Worm (Caenorhabditis elegans) whole organism, L1 larva: ENCODE data around the gene mltn-9.

Source experiments
- C04F5.9 ChIP-seq: sonication (generic microtip); optimal IDR thresholded peaks from 2 replicates; lab custom pipeline; 2016; ENCODE audit warnings: missing genetic modification characterization, missing compliant biosample characterization
- C34B4.2 ChIP-seq: sonication (generic microtip); optimal IDR thresholded peaks from 2 replicates; lab custom pipeline; 2017; ENCODE audit warnings: mild to moderate bottlenecking, missing genetic modification characterization, missing compliant biosample characterization
- Y116A8C.19 ChIP-seq: sonication (generic microtip); optimal IDR thresholded peaks from 2 replicates; lab custom pipeline; 2016; ENCODE audit warnings: missing compliant biosample characterization, missing genetic modification characterization, borderline replicate concordance
- aha-1 ChIP-seq: fragments of 150-350 bp; optimal IDR thresholded peaks from 2 replicates; lab custom pipeline; 2014; ENCODE audit warnings: missing biosample characterization, missing genetic modification characterization
- dpl-1 ChIP-seq, 3 experiments: fragments of 150-350 bp in 2 of 3; sonication (generic microtip) in 1 of 3; optimal IDR thresholded peaks; 2 replicates each; lab custom pipeline; 2014 to 2017; ENCODE audit warnings: missing biosample characterization in 3 of 3, missing genetic modification characterization in 3 of 3, missing genetic modification reagents in 3 of 3
- dsc-1 ChIP-seq: sonication (generic microtip); optimal IDR thresholded peaks from 2 replicates; lab custom pipeline; 2016; ENCODE audit warnings: mild to moderate bottlenecking, missing genetic modification characterization, missing compliant biosample characterization
- efl-1 ChIP-seq, 4 experiments: fragments of 150-350 bp; optimal IDR thresholded peaks in 3 of 4; peaks in 1 of 4; 1 replicate in 1 of 4; 2 replicates in 3 of 4; lab custom pipeline; 2014; ENCODE audit warnings: missing biosample characterization in 2 of 4, missing genetic modification characterization in 2 of 4, missing genetic modification reagents in 2 of 4
- egl-27 ChIP-seq, 2 experiments: fragments of 150-350 bp in 1 of 2; sonication (generic microtip); optimal IDR thresholded peaks; 3 replicates each; lab custom pipeline; 2017 to 2018; ENCODE audit warnings: missing biosample characterization in 2 of 2, missing genetic modification characterization in 2 of 2, missing genetic modification reagents in 2 of 2
- elt-3 ChIP-seq, 6 experiments: fragments of 150-350 bp in 1 of 6; sonication (generic microtip); optimal IDR thresholded peaks; 2 replicates each; lab custom pipeline; 2017 to 2018; ENCODE audit warnings: missing biosample characterization in 6 of 6, missing genetic modification characterization in 6 of 6, inconsistent platforms in 1 of 6
- ets-5 ChIP-seq: fragments of 200-800 bp; sonication (Bioruptor generic); IDR thresholded peaks from 2 replicates; pipeline ENCODE4 v1.3.6; 2022; ENCODE audit warnings: missing genetic modification characterization, missing compliant biosample characterization
- fos-1 ChIP-seq: fragments of 150-350 bp; optimal IDR thresholded peaks from 2 replicates; lab custom pipeline; 2014; ENCODE audit warnings: missing biosample characterization, missing genetic modification characterization
- grh-1 ChIP-seq: fragments of 200-800 bp; sonication (Bioruptor generic); IDR thresholded peaks from 2 replicates; pipeline ENCODE4 v1.3.6; 2022; ENCODE audit warnings: missing genetic modification reagents, missing genetic modification characterization, missing compliant biosample characterization
- hlh-17 ChIP-seq: fragments of 200-800 bp; sonication (Bioruptor generic); optimal IDR thresholded peaks from 2 replicates; lab custom pipeline; 2018; ENCODE audit warnings: missing genetic modification characterization, mild to moderate bottlenecking, missing compliant biosample characterization, moderate library complexity, borderline replicate concordance
- irx-1 ChIP-seq: sonication (generic microtip); optimal IDR thresholded peaks from 2 replicates; lab custom pipeline; 2016; ENCODE audit warnings: missing genetic modification characterization, missing compliant biosample characterization
- jun-1 ChIP-seq: fragments of 150-350 bp; optimal IDR thresholded peaks from 2 replicates; lab custom pipeline; 2014; ENCODE audit warnings: missing biosample characterization, missing genetic modification reagents, missing genetic modification characterization
- lin-14 ChIP-seq: fragments of 200-800 bp; sonication (Bioruptor generic); optimal IDR thresholded peaks from 2 replicates; lab custom pipeline; 2018; ENCODE audit warnings: mild to moderate bottlenecking, missing genetic modification characterization, moderate library complexity, missing compliant biosample characterization
- lin-35 ChIP-seq, 2 experiments: fragments of 150-350 bp; optimal IDR thresholded peaks; 2 replicates each; lab custom pipeline; 2014; ENCODE audit warnings: missing biosample characterization in 2 of 2, missing genetic modification characterization in 2 of 2, missing genetic modification reagents in 2 of 2
- lsy-2 ChIP-seq, 2 experiments: fragments of 150-350 bp; optimal IDR thresholded peaks; 2 replicates each; lab custom pipeline; 2014; ENCODE audit warnings: missing biosample characterization in 2 of 2, missing genetic modification characterization in 2 of 2
- mef-2 ChIP-seq: fragments of 150-350 bp; optimal IDR thresholded peaks from 2 replicates; lab custom pipeline; 2014; ENCODE audit warnings: missing biosample characterization, missing genetic modification characterization
- mep-1 ChIP-seq: fragments of 150-350 bp; optimal IDR thresholded peaks from 2 replicates; lab custom pipeline; 2014; ENCODE audit warnings: missing biosample characterization, missing genetic modification characterization
- nhr-19 ChIP-seq: fragments of 200-800 bp; sonication (Bioruptor generic); conservative IDR thresholded peaks from 2 replicates; pipeline ENCODE4 v1.3.6; 2022; ENCODE audit warnings: missing genetic modification characterization, missing compliant biosample characterization
- nhr-47 ChIP-seq: sonication (generic microtip); optimal IDR thresholded peaks from 2 replicates; lab custom pipeline; 2016; ENCODE audit warnings: mild to moderate bottlenecking, missing genetic modification characterization, moderate library complexity, missing compliant biosample characterization
- nhr-71 ChIP-seq: sonication (generic microtip); optimal IDR thresholded peaks from 2 replicates; lab custom pipeline; 2016; ENCODE audit warnings: mild to moderate bottlenecking, missing genetic modification characterization, moderate library complexity, missing compliant biosample characterization
- nhr-90 ChIP-seq: sonication (generic microtip); optimal IDR thresholded peaks from 2 replicates; lab custom pipeline; 2016; ENCODE audit warnings: mild to moderate bottlenecking, missing genetic modification characterization, missing compliant biosample characterization; ENCODE audit not compliant: poor library complexity
- pax-3 ChIP-seq: fragments of 200-800 bp; sonication (Bioruptor generic); optimal IDR thresholded peaks from 2 replicates; lab custom pipeline; 2018; ENCODE audit warnings: mild to moderate bottlenecking, missing genetic modification characterization, moderate library complexity, missing compliant biosample characterization
- snpc-4 ChIP-seq: fragments of 150-350 bp; optimal IDR thresholded peaks from 2 replicates; lab custom pipeline; 2014; ENCODE audit warnings: missing biosample characterization, missing genetic modification characterization
- sox-4 ChIP-seq: sonication (generic microtip); optimal IDR thresholded peaks from 2 replicates; lab custom pipeline; 2016; ENCODE audit warnings: missing genetic modification characterization, missing compliant biosample characterization
- sup-37 ChIP-seq: fragments of 200-800 bp; sonication (Bioruptor generic); optimal IDR thresholded peaks from 2 replicates; lab custom pipeline; 2018; ENCODE audit warnings: mild to moderate bottlenecking, missing genetic modification characterization, missing compliant biosample characterization
- swsn-7 ChIP-seq: sonication (generic microtip); optimal IDR thresholded peaks from 2 replicates; lab custom pipeline; 2016; ENCODE audit warnings: missing genetic modification characterization, missing compliant biosample characterization
- tbx-2 ChIP-seq: sonication (generic microtip); optimal IDR thresholded peaks from 2 replicates; lab custom pipeline; 2016; ENCODE audit warnings: missing genetic modification characterization, missing compliant biosample characterization
- tlp-1 ChIP-seq: fragments of 150-350 bp; optimal IDR thresholded peaks from 2 replicates; lab custom pipeline; 2014; ENCODE audit warnings: missing biosample characterization, missing genetic modification characterization
- vab-15 ChIP-seq: sonication (generic microtip); optimal IDR thresholded peaks from 2 replicates; lab custom pipeline; 2017; ENCODE audit warnings: missing genotype, mild to moderate bottlenecking, missing genetic modification characterization, missing compliant biosample characterization
- zag-1 ChIP-seq: fragments of 150-350 bp; optimal IDR thresholded peaks from 2 replicates; lab custom pipeline; 2014; ENCODE audit warnings: missing biosample characterization, missing genetic modification characterization
- ztf-11 ChIP-seq, 2 experiments: sonication (generic microtip); optimal IDR thresholded peaks; 2 replicates each; lab custom pipeline; 2016 to 2017; ENCODE audit warnings: missing genetic modification characterization in 2 of 2, missing biosample characterization in 1 of 2, missing compliant biosample characterization in 1 of 2

Gene mltn-9

ce11 chrII:14635895-14636294 lies 20.1 kb downstream of the mltn-9 start:
- TF ChIP-seq nhr-90 (peak; percentile 3), snpc-4 (peak; percentile 89), grh-1 (peak; percentile 21; the same call in 1 of the 2 replicates), swsn-7 (peak; percentile 14), nhr-71 (tag; lab: Kevin White, UChicago) (peak; percentile 22), efl-1 (optimal IDR thresholded peaks at IDR 0.05; lab: Kevin White, UChicago) (peak in 1 of 2 experiments; percentile 12), efl-1 (GFP tag; optimal IDR thresholded peaks at IDR 0.05 in 1 of 2; lab: Kevin White, UChicago) (peak in 1 of 2 experiments; percentile 21), lin-14 (peak; percentile 21), dsc-1 (tag; lab: Kevin White, UChicago) (peak; percentile 23), nhr-19 (GFP tag; lab: Robert Waterston, UW) (peak; percentile 79), nhr-47 (tag; lab: Kevin White, UChicago) (peak; percentile 44)
- TF ChIP-seq, all 84 proteins: peak for 10; not testable (repeated sequence) for 74

- TF ChIP-seq mef-2 (tag; lab: Kevin White, UChicago) (no peak), zag-1 (no peak), hlh-17 (GFP tag; lab: Kevin White, UChicago) (no peak), egl-27 (tag; optimal IDR thresholded peaks at IDR 0.05; lab: Kevin White, UChicago) (no peak), tbx-2 (tag; lab: Kevin White, UChicago) (no peak), irx-1 (tag; lab: Kevin White, UChicago) (no peak), sox-4 (tag; lab: Kevin White, UChicago) (no peak), tlp-1 (tag; lab: Kevin White, UChicago) (no peak), pax-3 (no peak), jun-1 (tag; lab: Kevin White, UChicago) (no peak), mep-1 (no peak), vab-15 (no peak)
Observed at ce11 chrII:14636737-14637136, 20.9 kb downstream of the mltn-9 start, which contains the start of gene sre-13. sre-13 (minus strand) TSS chrII:14636837.

- TF ChIP-seq snpc-4 (peak; percentile 91), lin-14 (peak; percentile 10), nhr-90 (peak; percentile 46), nhr-19 (GFP tag; lab: Robert Waterston, UW) (peak; percentile 58), nhr-47 (tag; lab: Kevin White, UChicago) (peak; percentile 29), nhr-71 (tag; lab: Kevin White, UChicago) (peak; percentile 23)
- TF ChIP-seq, all 84 proteins: peak for 6; not testable (repeated sequence) for 78
Observed at ce11 chrII:14641387-14641786, 25.6 kb downstream of the mltn-9 start.

ce11 chrII:14643983-14644382 lies 28.1 kb downstream of the mltn-9 start, which contains the start of gene atgp-2:
atgp-2 (minus strand) TSS chrII:14644083.
- peak in 1 of 6 experiments; percentile 26 for TF ChIP-seq elt-3 (tag; optimal IDR thresholded peaks at IDR 0.05; lab: Kevin White, UChicago)
- no peak for TF ChIP-seq sox-4 (tag; lab: Kevin White, UChicago)

- TF ChIP-seq nhr-71 (tag; lab: Kevin White, UChicago) (no peak), Y116A8C.19 (tag; lab: Kevin White, UChicago) (no peak), ets-5 (no peak), sup-37 (GFP tag; lab: Kevin White, UChicago) (no peak), lsy-2 (tag; optimal IDR thresholded peaks at IDR 0.05; lab: Kevin White, UChicago) (no peak), sox-4 (tag; lab: Kevin White, UChicago) (no peak), swsn-7 (no peak), tbx-2 (tag; lab: Kevin White, UChicago) (no peak), C34B4.2 (tag; lab: Kevin White, UChicago) (no peak), efl-1 (optimal IDR thresholded peaks at IDR 0.05; lab: Kevin White, UChicago) (no peak), efl-1 (GFP tag; optimal IDR thresholded peaks at IDR 0.05 in 1 of 2; lab: Kevin White, UChicago) (no peak), ztf-11 (tag; optimal IDR thresholded peaks at IDR 0.05; lab: Kevin White, UChicago) (no peak), lin-35 (GFP tag; optimal IDR thresholded peaks at IDR 0.05; lab: Kevin White, UChicago) (no peak), C04F5.9 (no peak), dpl-1 (GFP tag; optimal IDR thresholded peaks at IDR 0.05; lab: Kevin White, UChicago) (no peak), pax-3 (no peak), hlh-17 (GFP tag; lab: Kevin White, UChicago) (no peak), nhr-90 (no peak), aha-1 (tag; lab: Kevin White, UChicago) (no peak), fos-1 (no peak)
- TF ChIP-seq, all 84 proteins: peak for 0
Observed at ce11 chrII:14644465-14644864, 28.6 kb downstream of the mltn-9 start.
